Worm (Caenorhabditis elegans) whole organism, L4 larva: Measurements from ENCODE around the gene daf-42.

Source experiments
- F10B5.3 ChIP-seq: sonication (generic microtip); optimal IDR thresholded peaks from 2 replicates; lab custom pipeline; 2016; ENCODE audit warnings: mild to moderate bottlenecking, missing genetic modification characterization, missing compliant biosample characterization
- Y105C5A.15 ChIP-seq: fragments of 200-800 bp; sonication (Bioruptor generic); IDR thresholded peaks from 2 replicates; pipeline ENCODE4 v1.3.6; 2022; ENCODE audit warnings: missing genetic modification characterization, missing compliant biosample characterization
- ZK546.5 ChIP-seq, 2 experiments: sonication (generic microtip); optimal IDR thresholded peaks; 2 replicates each; lab custom pipeline; 2017; ENCODE audit warnings: missing biosample characterization in 2 of 2, missing genetic modification characterization in 2 of 2
- arid-1 ChIP-seq: fragments of 200-800 bp; sonication (Bioruptor generic); conservative IDR thresholded peaks from 2 replicates; pipeline ENCODE4 v1.3.6; 2022; ENCODE audit warnings: missing genetic modification reagents, missing genetic modification characterization, missing compliant biosample characterization
- ceh-20 ChIP-seq: fragments of 200-800 bp; sonication (Bioruptor generic); IDR thresholded peaks from 2 replicates; pipeline ENCODE4 v1.3.6; 2022; ENCODE audit warnings: missing genetic modification reagents, missing genetic modification characterization, missing compliant biosample characterization
- ceh-28 ChIP-seq: fragments of 150-350 bp; optimal IDR thresholded peaks from 2 replicates; lab custom pipeline; 2014; ENCODE audit warnings: missing biosample characterization, missing genetic modification reagents, missing genetic modification characterization
- ceh-44 ChIP-seq: fragments of 200-800 bp; sonication (Bioruptor generic); IDR thresholded peaks from 2 replicates; pipeline ENCODE4 v1.3.6; 2022; ENCODE audit warnings: missing genetic modification reagents, missing genetic modification characterization, missing compliant biosample characterization
- ces-1 ChIP-seq: fragments of 150-350 bp; sonication (generic microtip); optimal IDR thresholded peaks from 4 replicates; lab custom pipeline; 2014; ENCODE audit warnings: missing biosample characterization, missing genetic modification reagents, missing genetic modification characterization
- dmd-8 ChIP-seq: fragments of 200-800 bp; sonication (Bioruptor generic); IDR thresholded peaks from 2 replicates; pipeline ENCODE4 v1.3.6; 2022; ENCODE audit warnings: missing genetic modification characterization, missing compliant biosample characterization
- dmd-9 ChIP-seq: fragments of 200-800 bp; sonication (Bioruptor generic); IDR thresholded peaks from 2 replicates; pipeline ENCODE4 v1.3.6; 2022; ENCODE audit warnings: missing genetic modification reagents, missing genetic modification characterization, missing compliant biosample characterization
- dpl-1 ChIP-seq: fragments of 150-350 bp; optimal IDR thresholded peaks from 2 replicates; lab custom pipeline; 2014; ENCODE audit warnings: missing biosample characterization, missing genetic modification reagents, missing genetic modification characterization
- duxl-1 ChIP-seq: sonication (generic microtip); optimal IDR thresholded peaks from 2 replicates; lab custom pipeline; 2016; ENCODE audit warnings: mild to moderate bottlenecking, missing genetic modification characterization, moderate library complexity, missing compliant biosample characterization; ENCODE audit not compliant: poor library complexity
- dve-1 ChIP-seq: sonication (generic microtip); optimal IDR thresholded peaks from 2 replicates; lab custom pipeline; 2017; ENCODE audit warnings: antibody characterized with exemption, mild to moderate bottlenecking, missing genetic modification characterization, missing compliant biosample characterization; ENCODE audit not compliant: insufficient read depth
- egl-43 ChIP-seq: fragments of 200-800 bp; sonication (Bioruptor generic); IDR thresholded peaks from 2 replicates; pipeline ENCODE4 v1.3.6; 2022; ENCODE audit warnings: missing genetic modification reagents, missing genetic modification characterization, missing compliant biosample characterization
- fkh-10 ChIP-seq: fragments of 150-350 bp; optimal IDR thresholded peaks from 2 replicates; lab custom pipeline; 2014; ENCODE audit warnings: missing biosample characterization, missing genetic modification reagents, missing genetic modification characterization
- fos-1 ChIP-seq: fragments of 150-350 bp; optimal IDR thresholded peaks from 2 replicates; lab custom pipeline; 2014; ENCODE audit warnings: missing biosample characterization, missing genetic modification characterization
- gei-8 ChIP-seq: fragments of 200-800 bp; sonication (Bioruptor generic); optimal IDR thresholded peaks from 2 replicates; lab custom pipeline; 2018; ENCODE audit warnings: mild to moderate bottlenecking, missing genetic modification characterization, missing compliant biosample characterization
- hif-1 ChIP-seq, 2 experiments: sonication (generic microtip); optimal IDR thresholded peaks; 2 replicates each; lab custom pipeline; 2016 to 2017; ENCODE audit warnings: missing compliant biosample characterization in 2 of 2, missing genetic modification characterization in 2 of 2, missing genetic modification reagents in 2 of 2, missing genotype in 2 of 2, mild to moderate bottlenecking in 1 of 2
- hlh-30 ChIP-seq: sonication (generic microtip); optimal IDR thresholded peaks from 2 replicates; lab custom pipeline; 2017; ENCODE audit warnings: antibody characterized with exemption, mild to moderate bottlenecking, missing genetic modification characterization, missing compliant biosample characterization; ENCODE audit not compliant: insufficient read depth
- hmg-1.1 ChIP-seq: fragments of 200-800 bp; sonication (Bioruptor generic); IDR thresholded peaks from 2 replicates; pipeline ENCODE4 v1.3.6; 2022; ENCODE audit warnings: missing genetic modification reagents, missing genetic modification characterization, missing compliant biosample characterization
- jun-1 ChIP-seq: fragments of 150-350 bp; optimal IDR thresholded peaks from 2 replicates; lab custom pipeline; 2014; ENCODE audit warnings: missing biosample characterization, missing genetic modification reagents, missing genetic modification characterization
- lin-38 ChIP-seq: fragments of 200-800 bp; sonication (Bioruptor generic); IDR thresholded peaks from 2 replicates; pipeline ENCODE4 v1.3.6; 2022; ENCODE audit warnings: missing genetic modification reagents, missing genetic modification characterization, missing compliant biosample characterization
- lir-3 ChIP-seq: sonication (generic microtip); optimal IDR thresholded peaks from 2 replicates; lab custom pipeline; 2016; ENCODE audit warnings: mild to moderate bottlenecking, missing genetic modification characterization, missing compliant biosample characterization
- lsy-2 ChIP-seq, 2 experiments: fragments of 150-350 bp in 1 of 2; sonication (generic microtip) in 1 of 2; optimal IDR thresholded peaks; 2 replicates each; lab custom pipeline; 2014 to 2017; ENCODE audit warnings: missing biosample characterization in 2 of 2, missing genetic modification characterization in 2 of 2
- mep-1 ChIP-seq: fragments of 150-350 bp; sonication (generic microtip); optimal IDR thresholded peaks from 3 replicates; lab custom pipeline; 2014; ENCODE audit warnings: missing biosample characterization, missing genetic modification characterization
- mxl-3 ChIP-seq: fragments of 200-800 bp; sonication (Bioruptor generic); optimal IDR thresholded peaks from 2 replicates; lab custom pipeline; 2018; ENCODE audit warnings: mild to moderate bottlenecking, missing genetic modification characterization, missing compliant biosample characterization
- nhr-10 ChIP-seq: fragments of 150-350 bp; optimal IDR thresholded peaks from 2 replicates; lab custom pipeline; 2014; ENCODE audit warnings: missing biosample characterization, missing genetic modification characterization
- nhr-11 ChIP-seq: fragments of 150-350 bp; optimal IDR thresholded peaks from 2 replicates; lab custom pipeline; 2014; ENCODE audit warnings: missing biosample characterization, missing genetic modification characterization
- nhr-111 ChIP-seq: fragments of 200-800 bp; sonication (Bioruptor generic); optimal IDR thresholded peaks from 2 replicates; lab custom pipeline; 2018; ENCODE audit warnings: mild to moderate bottlenecking, missing genetic modification characterization, missing compliant biosample characterization
- nhr-28 ChIP-seq: fragments of 150-350 bp; optimal IDR thresholded peaks from 2 replicates; lab custom pipeline; 2014; ENCODE audit warnings: missing biosample characterization, missing genetic modification characterization
- nhr-41 ChIP-seq: fragments of 200-800 bp; sonication (Bioruptor generic); IDR thresholded peaks from 2 replicates; pipeline ENCODE4 v1.3.6; 2022; ENCODE audit warnings: missing genetic modification reagents, missing genetic modification characterization, missing compliant biosample characterization
- rbr-2 ChIP-seq: sonication (generic microtip); optimal IDR thresholded peaks from 2 replicates; lab custom pipeline; 2016; ENCODE audit warnings: missing genotype, missing genetic modification characterization, missing compliant biosample characterization
- set-16 ChIP-seq: fragments of 200-800 bp; sonication (Bioruptor generic); IDR thresholded peaks from 2 replicates; pipeline ENCODE4 v1.3.6; 2022; ENCODE audit warnings: missing genetic modification reagents, missing genetic modification characterization, missing compliant biosample characterization
- skn-1 ChIP-seq: fragments of 150-350 bp; optimal IDR thresholded peaks from 2 replicates; lab custom pipeline; 2014; ENCODE audit warnings: missing biosample characterization, missing genetic modification characterization
- tra-1 ChIP-seq: fragments of 200-800 bp; sonication (Bioruptor generic); IDR thresholded peaks from 2 replicates; pipeline ENCODE4 v1.3.6; 2022; ENCODE audit warnings: missing genetic modification reagents, missing genetic modification characterization, missing compliant biosample characterization
- unc-62 ChIP-seq, 3 experiments: fragments of 150-350 bp in 1 of 3; sonication (generic microtip); optimal IDR thresholded peaks in 2 of 3; peaks in 1 of 3; 1 replicate in 1 of 3; 2 replicates in 2 of 3; lab custom pipeline; 2014 to 2017; ENCODE audit warnings: missing biosample characterization in 3 of 3, missing genetic modification characterization in 3 of 3, missing genetic modification reagents in 3 of 3, missing genotype in 1 of 3
- ztf-11 ChIP-seq: fragments of 150-350 bp; optimal IDR thresholded peaks from 2 replicates; lab custom pipeline; 2014; ENCODE audit warnings: missing biosample characterization, missing genetic modification characterization

Gene daf-42

DNA sequence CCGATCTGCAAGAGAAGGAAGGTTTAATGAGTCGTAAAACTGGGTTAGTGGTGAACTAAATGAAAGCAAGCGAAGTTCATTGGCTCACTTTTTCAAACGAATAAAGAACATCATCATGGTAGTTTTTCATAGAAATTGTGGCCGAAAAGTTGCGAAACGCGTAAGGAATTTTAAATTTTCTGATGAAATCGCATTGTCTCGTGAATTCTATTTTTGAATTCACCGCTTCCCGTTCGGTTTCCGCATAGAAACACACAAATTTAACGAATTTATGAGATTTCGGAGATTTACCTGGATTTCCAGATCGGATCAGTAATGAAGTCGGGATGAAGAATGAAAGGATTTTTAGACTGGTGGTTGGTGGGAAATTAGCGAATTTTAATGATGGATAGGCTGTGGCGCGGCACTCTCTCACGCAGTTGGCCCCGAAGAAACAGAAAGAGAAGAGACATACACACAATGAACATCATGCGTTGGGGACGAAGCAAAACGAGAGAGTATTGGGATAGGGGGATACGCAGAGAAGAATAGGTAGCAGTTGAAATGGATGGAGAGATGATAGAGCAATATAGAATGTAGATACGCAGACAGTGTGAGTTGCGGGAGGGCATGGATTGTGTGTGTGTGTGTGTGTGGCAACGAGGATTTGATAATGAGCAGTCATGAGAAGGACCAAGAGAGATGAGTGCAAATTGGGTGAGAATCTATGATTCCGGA lies 40.3 kb upstream of the daf-42 start (continued):
- TF ChIP-seq jun-1 (tag; lab: Kevin White, UChicago) (no peak), nhr-10 (tag; lab: Kevin White, UChicago) (no peak), F10B5.3 (tag; lab: Kevin White, UChicago) (no peak), unc-62 (GFP tag; optimal IDR thresholded peaks at IDR 0.05 in 1 of 2; lab: Kevin White, UChicago) (peak in 1 of 2 experiments; percentile 82), unc-62 (tag; optimal IDR thresholded peaks at IDR 0.05; lab: Kevin White, UChicago) (no peak), fos-1 (tag; lab: Kevin White, UChicago) (no peak), dpl-1 (GFP tag; lab: Kevin White, UChicago) (no peak), mep-1 (tag; lab: Kevin White, UChicago) (peak; percentile 67), ceh-44 (no peak), egl-43 (no peak), hlh-30 (tag; lab: Kevin White, UChicago) (peak; percentile 82), nhr-11 (peak; percentile 67), Y105C5A.15 (GFP tag; lab: Robert Waterston, UW) (no peak), lsy-2 (tag; optimal IDR thresholded peaks at IDR 0.05; lab: Kevin White, UChicago) (peak; percentile 49 to 62), tra-1 (GFP tag; lab: Robert Waterston, UW) (0 out of 2 replicates have a peak, but pooled peaks have one; percentile 40), arid-1 (GFP tag; lab: Robert Waterston, UW) (no peak), nhr-28 (tag; lab: Kevin White, UChicago) (peak; percentile 33), ZK546.5 (tag; optimal IDR thresholded peaks at IDR 0.05; lab: Kevin White, UChicago) (no peak), hif-1 (tag; optimal IDR thresholded peaks at IDR 0.05; lab: Kevin White, UChicago) (peak in 1 of 2 experiments; percentile 27), nhr-111 (GFP tag; lab: Kevin White, UChicago) (no peak), dve-1 (no peak), gei-8 (GFP tag; lab: Kevin White, UChicago) (no peak), hmg-1.1 (GFP tag; lab: Robert Waterston, UW) (peak; percentile 82), rbr-2 (tag; lab: Kevin White, UChicago) (peak; percentile 43), ces-1 (GFP tag; lab: Kevin White, UChicago) (no peak)
- TF ChIP-seq, all 104 proteins: peak for 17

ce11 chrIV:7381754-7382153 lies 35.1 kb upstream of the daf-42 start, which contains the start of gene ptp-8:
TSS of gene ptp-8 (plus strand) at chrIV:7382054.
- TF ChIP-seq arid-1 (GFP tag; lab: Robert Waterston, UW): no peak
- TF ChIP-seq dmd-8 (GFP tag; lab: Robert Waterston, UW): no peak
- no peak for TF ChIP-seq ztf-11
- TF ChIP-seq ceh-28 (tag; lab: Kevin White, UChicago): no peak
- no peak for TF ChIP-seq lin-38 (GFP tag; lab: Robert Waterston, UW)
- no peak for TF ChIP-seq rbr-2 (tag; lab: Kevin White, UChicago)
- no peak for TF ChIP-seq ceh-20 (GFP tag; lab: Robert Waterston, UW)
- TF ChIP-seq skn-1: no peak
- no peak for TF ChIP-seq dpl-1 (GFP tag; lab: Kevin White, UChicago)
- no peak for TF ChIP-seq duxl-1 (tag; lab: Kevin White, UChicago)
- TF ChIP-seq nhr-41: no peak
- TF ChIP-seq lir-3 (tag; lab: Kevin White, UChicago): no peak
- no peak for TF ChIP-seq dmd-9 (GFP tag; lab: Robert Waterston, UW)
- no peak for TF ChIP-seq fkh-10 (GFP tag; lab: Kevin White, UChicago)
- no peak for TF ChIP-seq dve-1
- TF ChIP-seq set-16: no peak
- TF ChIP-seq gei-8 (GFP tag; lab: Kevin White, UChicago): no peak
- TF ChIP-seq mxl-3 (GFP tag; lab: Kevin White, UChicago): no peak
